Worm (Caenorhabditis elegans) whole organism, young adult: Measurements from ENCODE around the gene srh-276.

Source experiments
- B0019.2 ChIP-seq: fragments of 200-800 bp; sonication (Bioruptor generic); conservative IDR thresholded peaks from 2 replicates; pipeline ENCODE4 v1.3.6; 2022; ENCODE audit warnings: missing genetic modification reagents, missing genetic modification characterization, missing compliant biosample characterization
- B0261.1 ChIP-seq: sonication (generic microtip); optimal IDR thresholded peaks from 2 replicates; lab custom pipeline; 2016; ENCODE audit warnings: mild to moderate bottlenecking, missing genetic modification characterization, moderate library complexity, missing compliant biosample characterization
- B0336.3 ChIP-seq: fragments of 200-800 bp; sonication (Bioruptor generic); IDR thresholded peaks from 2 replicates; pipeline ENCODE4 v1.3.6; 2022; ENCODE audit warnings: missing genetic modification characterization, missing compliant biosample characterization
- C06A6.2 ChIP-seq: fragments of 200-800 bp; sonication (Bioruptor generic); conservative IDR thresholded peaks from 2 replicates; pipeline ENCODE4 v1.3.6; 2022; ENCODE audit warnings: missing genetic modification characterization, missing compliant biosample characterization
- F37B4.10 ChIP-seq: fragments of 200-800 bp; sonication (Bioruptor generic); IDR thresholded peaks from 2 replicates; pipeline ENCODE4 v1.3.6; 2022; ENCODE audit warnings: missing genetic modification characterization, missing compliant biosample characterization
- F49E8.2 ChIP-seq: sonication (generic microtip); optimal IDR thresholded peaks from 3 replicates; lab custom pipeline; 2017; ENCODE audit warnings: missing genetic modification characterization, mild to moderate bottlenecking, missing compliant biosample characterization, antibody characterized with exemption, moderate library complexity; ENCODE audit not compliant: insufficient read depth
- F57A8.1 ChIP-seq: fragments of 200-800 bp; sonication (Bioruptor generic); optimal IDR thresholded peaks from 2 replicates; lab custom pipeline; 2018; ENCODE audit warnings: mild to moderate bottlenecking, missing genetic modification characterization, moderate library complexity, missing compliant biosample characterization
- K11D2.4 ChIP-seq: fragments of 200-800 bp; sonication (Bioruptor generic); IDR thresholded peaks from 2 replicates; pipeline ENCODE4 v1.3.6; 2022; ENCODE audit warnings: missing genetic modification reagents, missing genetic modification characterization, missing compliant biosample characterization
- T07F8.4 ChIP-seq: sonication (generic microtip); optimal IDR thresholded peaks from 2 replicates; lab custom pipeline; 2016; ENCODE audit warnings: mild to moderate bottlenecking, missing genetic modification characterization, moderate library complexity, missing compliant biosample characterization
- Y56A3A.18 ChIP-seq: fragments of 200-800 bp; sonication (Bioruptor generic); IDR thresholded peaks from 2 replicates; pipeline ENCODE4 v1.3.6; 2022; ENCODE audit warnings: missing genetic modification reagents, missing genetic modification characterization, missing compliant biosample characterization
- Y67H2A.10 ChIP-seq: fragments of 200-800 bp; sonication (Bioruptor generic); conservative IDR thresholded peaks from 2 replicates; pipeline ENCODE4 v1.3.6; 2022; ENCODE audit warnings: missing genetic modification reagents, missing genetic modification characterization, missing compliant biosample characterization
- aptf-2 ChIP-seq: fragments of 200-800 bp; sonication (Bioruptor generic); conservative IDR thresholded peaks from 2 replicates; pipeline ENCODE4 v1.3.6; 2022; ENCODE audit warnings: missing genetic modification reagents, missing genetic modification characterization, missing compliant biosample characterization
- aptf-3 ChIP-seq: fragments of 200-800 bp; sonication (Bioruptor generic); IDR thresholded peaks from 2 replicates; pipeline ENCODE4 v1.3.6; 2022; ENCODE audit warnings: missing genetic modification characterization, missing compliant biosample characterization
- atf-7 ChIP-seq: sonication (generic microtip); optimal IDR thresholded peaks from 2 replicates; lab custom pipeline; 2017; ENCODE audit warnings: mild to moderate bottlenecking, missing genetic modification characterization, missing compliant biosample characterization
- athp-1 ChIP-seq: sonication (generic microtip); optimal IDR thresholded peaks from 2 replicates; lab custom pipeline; 2017; ENCODE audit warnings: mild to moderate bottlenecking, missing genetic modification characterization, missing compliant biosample characterization
- ccch-3 ChIP-seq: fragments of 200-800 bp; sonication (Bioruptor generic); optimal IDR thresholded peaks from 2 replicates; lab custom pipeline; 2018; ENCODE audit warnings: mild to moderate bottlenecking, missing genetic modification characterization, missing compliant biosample characterization
- cebp-2 ChIP-seq: fragments of 200-800 bp; sonication (Bioruptor generic); IDR thresholded peaks from 2 replicates; pipeline ENCODE4 v1.3.6; 2022; ENCODE audit warnings: missing genetic modification characterization, missing compliant biosample characterization
- ceh-27 ChIP-seq: fragments of 200-800 bp; sonication (Bioruptor generic); optimal IDR thresholded peaks from 2 replicates; lab custom pipeline; 2018; ENCODE audit warnings: mild to moderate bottlenecking, missing genetic modification characterization, moderate library complexity, missing compliant biosample characterization
- chd-7 ChIP-seq: sonication (generic microtip); optimal IDR thresholded peaks from 2 replicates; lab custom pipeline; 2016; ENCODE audit warnings: mild to moderate bottlenecking, missing genetic modification characterization, moderate library complexity, missing compliant biosample characterization
- dox-1 ChIP-seq: fragments of 200-800 bp; sonication (Bioruptor generic); IDR thresholded peaks from 2 replicates; pipeline ENCODE4 v1.3.6; 2022; ENCODE audit warnings: missing genetic modification reagents, missing genetic modification characterization, missing compliant biosample characterization
- ekl-4 ChIP-seq: fragments of 200-800 bp; sonication (Bioruptor generic); IDR thresholded peaks from 2 replicates; pipeline ENCODE4 v1.3.6; 2022; ENCODE audit warnings: missing genetic modification reagents, missing genetic modification characterization, missing compliant biosample characterization
- ets-4 ChIP-seq: fragments of 200-800 bp; sonication (Bioruptor generic); optimal IDR thresholded peaks from 2 replicates; lab custom pipeline; 2018; ENCODE audit warnings: mild to moderate bottlenecking, missing genetic modification characterization, missing compliant biosample characterization
- hmg-1.2 ChIP-seq: fragments of 200-800 bp; sonication (Bioruptor generic); IDR thresholded peaks from 2 replicates; pipeline ENCODE4 v1.3.6; 2022; ENCODE audit warnings: missing genetic modification reagents, missing genetic modification characterization, missing compliant biosample characterization
- hmg-20 ChIP-seq: fragments of 200-800 bp; sonication (Bioruptor generic); IDR thresholded peaks from 2 replicates; pipeline ENCODE4 v1.3.6; 2022; ENCODE audit warnings: missing genetic modification reagents, missing genetic modification characterization, missing compliant biosample characterization
- let-526 ChIP-seq: fragments of 200-800 bp; sonication (Bioruptor generic); IDR thresholded peaks from 2 replicates; pipeline ENCODE4 v1.3.6; 2022; ENCODE audit warnings: missing genetic modification reagents, missing genetic modification characterization, missing compliant biosample characterization
- lin-35 ChIP-seq, 3 experiments: fragments of 150-350 bp in 2 of 3; sonication (generic microtip) in 1 of 3; optimal IDR thresholded peaks; 2 replicates each; lab custom pipeline; 2014 to 2018; ENCODE audit warnings: missing biosample characterization in 3 of 3, missing genetic modification characterization in 3 of 3, missing genetic modification reagents in 3 of 3
- lir-1 ChIP-seq: fragments of 200-800 bp; sonication (Bioruptor generic); conservative IDR thresholded peaks from 2 replicates; pipeline ENCODE4 v1.3.6; 2022; ENCODE audit warnings: missing genetic modification reagents, missing genetic modification characterization, missing compliant biosample characterization
- lsl-1 ChIP-seq: fragments of 200-800 bp; sonication (Bioruptor generic); optimal IDR thresholded peaks from 2 replicates; lab custom pipeline; 2018; ENCODE audit warnings: mild to moderate bottlenecking, missing genetic modification characterization, moderate library complexity, missing compliant biosample characterization
- lsy-27 ChIP-seq: sonication (generic microtip); optimal IDR thresholded peaks from 2 replicates; lab custom pipeline; 2017; ENCODE audit warnings: missing genetic modification characterization, mild to moderate bottlenecking, missing compliant biosample characterization, antibody characterized with exemption, missing genotype, borderline replicate concordance; ENCODE audit not compliant: insufficient read depth
- madf-6 ChIP-seq: fragments of 200-800 bp; sonication (Bioruptor generic); IDR thresholded peaks from 2 replicates; pipeline ENCODE4 v1.3.6; 2022; ENCODE audit warnings: missing genetic modification reagents, missing genetic modification characterization, missing compliant biosample characterization
- mel-28 ChIP-seq: sonication (generic microtip); optimal IDR thresholded peaks from 2 replicates; lab custom pipeline; 2016; ENCODE audit warnings: borderline replicate concordance, mild to moderate bottlenecking, missing genetic modification characterization, missing compliant biosample characterization
- mxl-1 ChIP-seq: sonication (generic microtip); optimal IDR thresholded peaks from 2 replicates; lab custom pipeline; 2016; ENCODE audit warnings: missing genetic modification characterization, missing compliant biosample characterization
- nfya-2 ChIP-seq: fragments of 200-800 bp; sonication (Bioruptor generic); IDR thresholded peaks from 2 replicates; pipeline ENCODE4 v1.3.6; 2022; ENCODE audit warnings: missing genetic modification reagents, missing genetic modification characterization, missing compliant biosample characterization
- nfyb-1 ChIP-seq: fragments of 200-800 bp; sonication (Bioruptor generic); IDR thresholded peaks from 2 replicates; pipeline ENCODE4 v1.3.6; 2022; ENCODE audit warnings: missing genetic modification reagents, missing genetic modification characterization, missing compliant biosample characterization
- nhr-179 ChIP-seq: sonication (generic microtip); optimal IDR thresholded peaks from 2 replicates; lab custom pipeline; 2016; ENCODE audit warnings: mild to moderate bottlenecking, missing genetic modification characterization, missing compliant biosample characterization
- nhr-27 ChIP-seq: fragments of 200-800 bp; sonication (Bioruptor generic); optimal IDR thresholded peaks from 2 replicates; lab custom pipeline; 2018; ENCODE audit warnings: mild to moderate bottlenecking, missing genetic modification characterization, moderate library complexity, missing compliant biosample characterization
- nhr-80 ChIP-seq: sonication (generic microtip); optimal IDR thresholded peaks from 2 replicates; lab custom pipeline; 2016; ENCODE audit warnings: missing genetic modification characterization, missing compliant biosample characterization
- nhr-90 ChIP-seq: sonication (generic microtip); optimal IDR thresholded peaks from 2 replicates; lab custom pipeline; 2016; ENCODE audit warnings: missing genotype, mild to moderate bottlenecking, missing genetic modification characterization, missing compliant biosample characterization
- repo-1 ChIP-seq: sonication (generic microtip); optimal IDR thresholded peaks from 2 replicates; lab custom pipeline; 2017; ENCODE audit warnings: mild to moderate bottlenecking, missing genetic modification characterization, missing compliant biosample characterization
- snpc-3.4 ChIP-seq: sonication (generic microtip); optimal IDR thresholded peaks from 2 replicates; lab custom pipeline; 2017; ENCODE audit warnings: missing genetic modification characterization, mild to moderate bottlenecking, missing compliant biosample characterization, antibody characterized with exemption, moderate library complexity, missing genotype, missing genetic modification reagents
- tbp1 ChIP-seq: fragments of 200-800 bp; sonication (Bioruptor generic); optimal IDR thresholded peaks from 2 replicates; lab custom pipeline; 2018; ENCODE audit warnings: mild to moderate bottlenecking, missing genetic modification characterization, missing compliant biosample characterization
- tbx-9 ChIP-seq: sonication (generic microtip); optimal IDR thresholded peaks from 2 replicates; lab custom pipeline; 2016; ENCODE audit warnings: borderline replicate concordance, missing genetic modification characterization, inconsistent platforms, missing compliant biosample characterization
- tlf-1 ChIP-seq: fragments of 200-800 bp; sonication (Bioruptor generic); optimal IDR thresholded peaks from 2 replicates; lab custom pipeline; 2018; ENCODE audit warnings: mild to moderate bottlenecking, missing genetic modification characterization, missing compliant biosample characterization
- xnd-1 ChIP-seq: sonication (generic microtip); optimal IDR thresholded peaks from 2 replicates; lab custom pipeline; 2016; ENCODE audit warnings: missing genotype, missing genetic modification reagents, missing genetic modification characterization, missing compliant biosample characterization
- zfh-2 ChIP-seq: fragments of 200-800 bp; sonication (Bioruptor generic); conservative IDR thresholded peaks from 2 replicates; pipeline ENCODE4 v1.3.6; 2022; ENCODE audit warnings: missing genetic modification reagents, missing genetic modification characterization, missing compliant biosample characterization
- ztf-26 ChIP-seq: sonication (generic microtip); optimal IDR thresholded peaks from 2 replicates; lab custom pipeline; 2017; ENCODE audit warnings: missing genetic modification characterization, missing compliant biosample characterization
- ztf-28 ChIP-seq: fragments of 200-800 bp; sonication (Bioruptor generic); IDR thresholded peaks from 2 replicates; pipeline ENCODE4 v1.3.6; 2022; ENCODE audit warnings: missing genetic modification reagents, missing genetic modification characterization, missing compliant biosample characterization

srh-276 gene

DNA sequence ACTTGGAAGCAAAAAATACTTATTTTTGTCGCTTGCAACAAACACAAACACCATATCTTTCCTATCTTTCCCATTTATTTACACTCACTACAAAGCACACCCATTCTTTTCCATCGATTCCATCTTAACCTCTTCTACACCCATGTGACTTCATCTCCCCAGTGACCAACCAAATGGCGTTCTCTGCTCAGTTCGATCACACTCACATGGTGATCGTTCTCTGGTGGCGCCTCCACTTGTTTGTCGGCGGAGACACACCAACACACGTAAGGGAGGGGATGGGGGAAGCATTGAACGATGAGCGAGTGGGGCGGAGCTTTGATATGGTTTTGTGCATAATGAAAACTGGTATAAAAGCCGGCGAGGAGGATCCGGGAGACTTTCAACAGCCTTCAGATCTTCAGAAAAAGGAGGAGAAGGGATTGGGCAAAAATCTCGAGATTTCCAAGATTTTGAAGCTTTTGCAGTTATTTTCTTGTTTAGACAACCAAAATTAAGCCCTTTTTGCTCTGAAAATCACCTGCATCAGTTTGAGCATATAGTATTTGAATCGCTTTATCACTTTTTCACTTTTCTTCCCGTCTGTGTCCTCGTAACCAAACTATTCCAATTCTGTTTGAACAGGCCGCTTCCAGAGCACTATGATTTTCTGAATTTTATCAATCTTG lies 37.5 kb downstream of the srh-276 start (continued):
- TF ChIP-seq repo-1 (no peak), chd-7 (peak; percentile 55), snpc-3.4 (tag; lab: Kevin White, UChicago) (no peak), dox-1 (GFP tag; lab: Robert Waterston, UW) (no peak; the same call in 1 of the 2 replicates), B0019.2 (0 out of 2 replicates have a peak, but pooled peaks have one; percentile 30), mel-28 (tag; lab: Kevin White, UChicago) (no peak), Y56A3A.18 (GFP tag; lab: Robert Waterston, UW) (no peak), B0336.3 (peak; percentile 40; the same call in 1 of the 2 replicates), ccch-3 (GFP tag; lab: Kevin White, UChicago) (no peak), aptf-3 (GFP tag; lab: Robert Waterston, UW) (no peak), hmg-20 (GFP tag; lab: Robert Waterston, UW) (no peak), nfyb-1 (GFP tag; lab: Robert Waterston, UW) (0 out of 2 replicates have a peak, but pooled peaks have one; percentile 15), nhr-179 (tag; lab: Kevin White, UChicago) (no peak), madf-6 (GFP tag; lab: Robert Waterston, UW) (no peak), nhr-80 (tag; lab: Kevin White, UChicago) (peak; percentile 47), ets-4 (GFP tag; lab: Kevin White, UChicago) (no peak), xnd-1 (no peak), lsy-27 (no peak), zfh-2 (peak; percentile 64; the same call in 1 of the 2 replicates), lsl-1 (GFP tag; lab: Kevin White, UChicago) (no peak), lir-1 (GFP tag; lab: Robert Waterston, UW) (peak; percentile 54; the same call in 1 of the 2 replicates), lin-35 (GFP tag; optimal IDR thresholded peaks at IDR 0.05; lab: Kevin White, UChicago) (peak in 1 of 3 experiments; percentile 38), B0261.1 (tag; lab: Kevin White, UChicago) (no peak), mxl-1 (tag; lab: Kevin White, UChicago) (no peak), F57A8.1 (GFP tag; lab: Kevin White, UChicago) (no peak), let-526 (GFP tag; lab: Robert Waterston, UW) (0 out of 2 replicates have a peak, but pooled peaks have one; percentile 55), aptf-2 (GFP tag; lab: Robert Waterston, UW) (no peak), atf-7 (tag; lab: Kevin White, UChicago) (no peak), ceh-27 (GFP tag; lab: Kevin White, UChicago) (peak; percentile 37), nfya-2 (no peak), Y67H2A.10 (GFP tag; lab: Robert Waterston, UW) (no peak), C06A6.2 (GFP tag; lab: Robert Waterston, UW) (0 out of 2 replicates have a peak, but pooled peaks have one; percentile 24), nhr-27 (tag; lab: Kevin White, UChicago) (no peak), athp-1 (tag; lab: Kevin White, UChicago) (no peak), T07F8.4 (tag; lab: Kevin White, UChicago) (no peak), cebp-2 (GFP tag; lab: Robert Waterston, UW) (no peak), tbx-9 (no peak), F49E8.2 (tag; lab: Kevin White, UChicago) (no peak), tlf-1 (GFP tag; lab: Kevin White, UChicago) (peak; percentile 5), K11D2.4 (GFP tag; lab: Robert Waterston, UW) (peak; percentile 61; the same call in 1 of the 2 replicates), hmg-1.2 (GFP tag; lab: Robert Waterston, UW) (peak; percentile 33; the same call in 1 of the 2 replicates), ztf-28 (no peak), F37B4.10 (GFP tag; lab: Robert Waterston, UW) (no peak), tbp1 (peak; percentile 49), ztf-26 (tag; lab: Kevin White, UChicago) (peak; percentile 58), ekl-4 (GFP tag; lab: Robert Waterston, UW) (no peak), nhr-90 (no peak)
